Fruit fly (Drosophila melanogaster): Measurements from ENCODE around the gene CG13398.

Gene CG13398

dm6 chr2L:8381508-8382036 is 33.5 kb downstream of the CG13398 start, which contains the start of gene AlaRS (continued):
- TF ChIP-seq CG12942 (GFP tag; optimal IDR thresholded peaks at IDR 0.05), result peak; percentile 4
- no peak for TF ChIP-seq CG6272 (GFP tag; IDR thresholded peaks at IDR 0.05)
- TF ChIP-seq D19A (tag; optimal IDR thresholded peaks at IDR 0.05), result peak; percentile 19
- TF ChIP-seq CG7556 (GFP tag; optimal IDR thresholded peaks at IDR 0.05), result peak; percentile 56
- no peak for TF ChIP-seq NC2β (GFP tag; optimal IDR thresholded peaks at IDR 0.05)
- TF ChIP-seq CG7987 (GFP tag; optimal IDR thresholded peaks at IDR 0.05), result no peak
- TF ChIP-seq CG4730 (GFP tag; IDR thresholded peaks at IDR 0.05), result no peak
- no peak; the same call in 1 of the 2 replicates for TF ChIP-seq sob (GFP tag; IDR thresholded peaks at IDR 0.05)
- no peak for TF ChIP-seq ara (GFP tag; IDR thresholded peaks at IDR 0.05)
- peak; percentile 79 for TF ChIP-seq row (GFP tag; IDR thresholded peaks at IDR 0.05)
- peak; percentile 27 for TF ChIP-seq lab (GFP tag; optimal IDR thresholded peaks at IDR 0.05)
- TF ChIP-seq CG3838 (GFP tag; optimal IDR thresholded peaks at IDR 0.05), result no peak
- TF ChIP-seq CG13775 (GFP tag; optimal IDR thresholded peaks at IDR 0.05), result peak; percentile 44
- no peak for TF ChIP-seq slou (GFP tag; optimal IDR thresholded peaks at IDR 0.05)
- no peak for TF ChIP-seq cad (GFP tag; optimal IDR thresholded peaks at IDR 0.05)
- peak; percentile 27 for TF ChIP-seq dmrt99B (tag; optimal IDR thresholded peaks at IDR 0.05)
- TF ChIP-seq Myb (GFP tag; optimal IDR thresholded peaks at IDR 0.05), result no peak
- TF ChIP-seq CG4617 (GFP tag; optimal IDR thresholded peaks at IDR 0.05; ENCODE audit: borderline replicate concordance), result peak; percentile 47
- TF ChIP-seq Oaz (GFP tag; IDR thresholded peaks at IDR 0.05), result no peak
- no peak for TF ChIP-seq CG16815 (GFP tag; optimal IDR thresholded peaks at IDR 0.05)
- no peak for TF ChIP-seq da (GFP tag; optimal IDR thresholded peaks at IDR 0.05)
- peak; percentile 11 for TF ChIP-seq vfl (GFP tag; optimal IDR thresholded peaks at IDR 0.05)
- no peak for TF ChIP-seq sima (GFP tag; optimal IDR thresholded peaks at IDR 0.05)
- no peak for TF ChIP-seq Mad (GFP tag; optimal IDR thresholded peaks at IDR 0.05)
- TF ChIP-seq CG12299 (tag; optimal IDR thresholded peaks at IDR 0.05), result no peak
- TF ChIP-seq fd64A (GFP tag; optimal IDR thresholded peaks at IDR 0.05), result no peak
- TF ChIP-seq Awh (GFP tag; IDR thresholded peaks at IDR 0.05), result no peak
- no peak for TF ChIP-seq tio (GFP tag; optimal IDR thresholded peaks at IDR 0.05)
- TF ChIP-seq her (GFP tag; optimal IDR thresholded peaks at IDR 0.05), result no peak
- no peak for TF ChIP-seq CG15479 (GFP tag; optimal IDR thresholded peaks at IDR 0.05)
- TF ChIP-seq crp (GFP tag; optimal IDR thresholded peaks at IDR 0.05), result peak in 1 of 2 experiments; percentile 4
- TF ChIP-seq insv (GFP tag; optimal IDR thresholded peaks at IDR 0.05), result no peak
- TF ChIP-seq p53 (GFP tag; optimal IDR thresholded peaks at IDR 0.05), result no peak
- peak; percentile 60; the same call in 1 of the 2 replicates for TF ChIP-seq Xrp1 (GFP tag; IDR thresholded peaks at IDR 0.05)
- TF ChIP-seq emc (GFP tag; optimal IDR thresholded peaks at IDR 0.05), result no peak
- peak; percentile 4 for TF ChIP-seq NfI (GFP tag; optimal IDR thresholded peaks at IDR 0.05)
- TF ChIP-seq CG18619 (GFP tag; optimal IDR thresholded peaks at IDR 0.05), result no peak
- TF ChIP-seq Hey (tag; optimal IDR thresholded peaks at IDR 0.05), result no peak
- peak; percentile 27 for TF ChIP-seq Hsf (GFP tag; optimal IDR thresholded peaks at IDR 0.05)
- peak; percentile 25 for TF ChIP-seq zen (tag; optimal IDR thresholded peaks at IDR 0.05)
- TF ChIP-seq Mrtf (GFP tag; IDR thresholded peaks at IDR 0.05), result no peak
- peak; percentile 67 for TF ChIP-seq CG17829 (tag; optimal IDR thresholded peaks at IDR 0.05)
- TF ChIP-seq CG1792 (GFP tag; optimal IDR thresholded peaks at IDR 0.05), result no peak
- no peak for TF ChIP-seq ase (GFP tag; IDR thresholded peaks at IDR 0.05)
- peak; percentile 15 for TF ChIP-seq HHEX (GFP tag; optimal IDR thresholded peaks at IDR 0.05)
- TF ChIP-seq sr (GFP tag; IDR thresholded peaks at IDR 0.05), result no peak
- TF ChIP-seq br (optimal IDR thresholded peaks at IDR 0.05), result no peak
- TF ChIP-seq sens (GFP tag), result peak; percentile 88
- no peak for TF ChIP-seq CG8478 (optimal IDR thresholded peaks at IDR 0.05)
- no peak for TF ChIP-seq HLH54F (GFP tag; optimal IDR thresholded peaks at IDR 0.05)
- no peak for TF ChIP-seq pb (GFP tag; optimal IDR thresholded peaks at IDR 0.05)
- TF ChIP-seq Sry-δ (GFP tag; optimal IDR thresholded peaks at IDR 0.05), result peak; percentile 71
- no peak for TF ChIP-seq hth (optimal IDR thresholded peaks at IDR 0.05)

All from whole organism, embryonic.